Worm (Caenorhabditis elegans) whole organism, L4 larva: ENCODE results near the gene wdr-48.
A peak's percentile ranks its signal among the peaks of the same experiment; 100 is the strongest.

Source experiments
- D1046.2 ChIP-seq: fragments of 200-800 bp; sonication (Bioruptor generic); IDR thresholded peaks from 2 replicates; pipeline ENCODE4 v1.3.6; 2022; ENCODE audit warnings: missing genetic modification characterization, missing compliant biosample characterization
- F10B5.3 ChIP-seq: sonication (generic microtip); optimal IDR thresholded peaks from 2 replicates; lab custom pipeline; 2016; ENCODE audit warnings: mild to moderate bottlenecking, missing genetic modification characterization, missing compliant biosample characterization
- F37D6.2 ChIP-seq: sonication (generic microtip); optimal IDR thresholded peaks from 2 replicates; lab custom pipeline; 2016; ENCODE audit warnings: mild to moderate bottlenecking, missing genetic modification characterization, missing compliant biosample characterization
- F44E2.7 ChIP-seq: fragments of 200-800 bp; sonication (Bioruptor generic); IDR thresholded peaks from 2 replicates; pipeline ENCODE4 v2.1.2; 2022; ENCODE audit warnings: missing genetic modification characterization, missing compliant biosample characterization
- R02D3.7 ChIP-seq: fragments of 150-350 bp; sonication (generic microtip); optimal IDR thresholded peaks from 3 replicates; lab custom pipeline; 2014; ENCODE audit warnings: missing biosample characterization, missing genetic modification characterization
- T26A8.4 ChIP-seq: fragments of 200-800 bp; sonication (Bioruptor generic); IDR thresholded peaks from 2 replicates; pipeline ENCODE4 v1.3.6; 2022; ENCODE audit warnings: missing genetic modification characterization, missing compliant biosample characterization
- Y48G9A.11 ChIP-seq: fragments of 200-800 bp; sonication (Bioruptor generic); IDR thresholded peaks from 2 replicates; pipeline ENCODE4 v1.3.6; 2022; ENCODE audit warnings: missing genetic modification reagents, missing genetic modification characterization, missing compliant biosample characterization
- aha-1 ChIP-seq: fragments of 150-350 bp; peaks from one replicate; lab custom pipeline; 2014; ENCODE audit warnings: missing biosample characterization, missing genetic modification characterization
- attf-4 ChIP-seq: sonication (generic microtip); optimal IDR thresholded peaks from 3 replicates; lab custom pipeline; 2017; ENCODE audit warnings: missing biosample characterization, missing genetic modification characterization
- ceh-20 ChIP-seq: fragments of 200-800 bp; sonication (Bioruptor generic); IDR thresholded peaks from 2 replicates; pipeline ENCODE4 v1.3.6; 2022; ENCODE audit warnings: missing genetic modification reagents, missing genetic modification characterization, missing compliant biosample characterization
- cey-2 ChIP-seq: sonication (generic microtip); optimal IDR thresholded peaks from 3 replicates; lab custom pipeline; 2017; ENCODE audit warnings: missing genetic modification characterization, mild to moderate bottlenecking, missing compliant biosample characterization, antibody characterized with exemption, borderline replicate concordance; ENCODE audit not compliant: insufficient read depth
- daf-16 ChIP-seq, 3 experiments: sonication (generic microtip); optimal IDR thresholded peaks; 2 replicates each; lab custom pipeline; 2016 to 2017; ENCODE audit warnings: missing genetic modification characterization in 3 of 3, missing genetic modification reagents in 3 of 3, mild to moderate bottlenecking in 2 of 3, missing compliant biosample characterization in 2 of 3, missing biosample characterization in 1 of 3, moderate library complexity in 1 of 3
- dmd-6 ChIP-seq: fragments of 200-800 bp; sonication (Bioruptor generic); IDR thresholded peaks from 2 replicates; pipeline ENCODE4 v1.3.6; 2022; ENCODE audit warnings: missing genetic modification reagents, missing genetic modification characterization, missing compliant biosample characterization
- dmd-9 ChIP-seq: fragments of 200-800 bp; sonication (Bioruptor generic); IDR thresholded peaks from 2 replicates; pipeline ENCODE4 v1.3.6; 2022; ENCODE audit warnings: missing genetic modification reagents, missing genetic modification characterization, missing compliant biosample characterization
- dpl-1 ChIP-seq: fragments of 150-350 bp; optimal IDR thresholded peaks from 2 replicates; lab custom pipeline; 2014; ENCODE audit warnings: missing biosample characterization, missing genetic modification reagents, missing genetic modification characterization
- dve-1 ChIP-seq: sonication (generic microtip); optimal IDR thresholded peaks from 2 replicates; lab custom pipeline; 2017; ENCODE audit warnings: antibody characterized with exemption, mild to moderate bottlenecking, missing genetic modification characterization, missing compliant biosample characterization; ENCODE audit not compliant: insufficient read depth
- egl-43 ChIP-seq: fragments of 200-800 bp; sonication (Bioruptor generic); IDR thresholded peaks from 2 replicates; pipeline ENCODE4 v1.3.6; 2022; ENCODE audit warnings: missing genetic modification reagents, missing genetic modification characterization, missing compliant biosample characterization
- fkh-10 ChIP-seq: fragments of 150-350 bp; optimal IDR thresholded peaks from 2 replicates; lab custom pipeline; 2014; ENCODE audit warnings: missing biosample characterization, missing genetic modification reagents, missing genetic modification characterization
- hlh-11 ChIP-seq: fragments of 200-800 bp; sonication (Bioruptor generic); optimal IDR thresholded peaks from 2 replicates; lab custom pipeline; 2018; ENCODE audit warnings: mild to moderate bottlenecking, missing genetic modification characterization, missing compliant biosample characterization
- hlh-30 ChIP-seq: sonication (generic microtip); optimal IDR thresholded peaks from 2 replicates; lab custom pipeline; 2017; ENCODE audit warnings: antibody characterized with exemption, mild to moderate bottlenecking, missing genetic modification characterization, missing compliant biosample characterization; ENCODE audit not compliant: insufficient read depth
- lin-13 ChIP-seq: fragments of 150-350 bp; optimal IDR thresholded peaks from 2 replicates; lab custom pipeline; 2014; ENCODE audit warnings: missing biosample characterization, missing genetic modification reagents, missing genetic modification characterization
- lin-15B ChIP-seq: fragments of 150-350 bp; sonication (generic microtip); optimal IDR thresholded peaks from 3 replicates; lab custom pipeline; 2014; ENCODE audit warnings: missing biosample characterization, missing genetic modification characterization
- lin-38 ChIP-seq: fragments of 200-800 bp; sonication (Bioruptor generic); IDR thresholded peaks from 2 replicates; pipeline ENCODE4 v1.3.6; 2022; ENCODE audit warnings: missing genetic modification reagents, missing genetic modification characterization, missing compliant biosample characterization
- lin-39 ChIP-seq: fragments of 150-350 bp; optimal IDR thresholded peaks from 2 replicates; lab custom pipeline; 2014; ENCODE audit warnings: missing biosample characterization, missing genetic modification reagents, missing genetic modification characterization
- lsy-2 ChIP-seq, 2 experiments: fragments of 150-350 bp in 1 of 2; sonication (generic microtip) in 1 of 2; optimal IDR thresholded peaks; 2 replicates each; lab custom pipeline; 2014 to 2017; ENCODE audit warnings: missing biosample characterization in 2 of 2, missing genetic modification characterization in 2 of 2
- madf-9 ChIP-seq: fragments of 200-800 bp; sonication (Bioruptor generic); conservative IDR thresholded peaks from 2 replicates; pipeline ENCODE4 v1.3.6; 2022; ENCODE audit warnings: missing genetic modification reagents, missing genetic modification characterization, missing compliant biosample characterization
- mep-1 ChIP-seq: fragments of 150-350 bp; sonication (generic microtip); optimal IDR thresholded peaks from 3 replicates; lab custom pipeline; 2014; ENCODE audit warnings: missing biosample characterization, missing genetic modification characterization
- mes-2 ChIP-seq: sonication (generic microtip); optimal IDR thresholded peaks from 2 replicates; lab custom pipeline; 2016; ENCODE audit warnings: missing genotype, mild to moderate bottlenecking, missing genetic modification characterization, missing compliant biosample characterization; ENCODE audit not compliant: poor library complexity, severe bottlenecking
- mxl-3 ChIP-seq: fragments of 200-800 bp; sonication (Bioruptor generic); optimal IDR thresholded peaks from 2 replicates; lab custom pipeline; 2018; ENCODE audit warnings: mild to moderate bottlenecking, missing genetic modification characterization, missing compliant biosample characterization
- nhr-102 ChIP-seq: sonication (generic microtip); optimal IDR thresholded peaks from 2 replicates; lab custom pipeline; 2016; ENCODE audit warnings: mild to moderate bottlenecking, missing genetic modification characterization, moderate library complexity, missing compliant biosample characterization
- nhr-11 ChIP-seq: fragments of 150-350 bp; optimal IDR thresholded peaks from 2 replicates; lab custom pipeline; 2014; ENCODE audit warnings: missing biosample characterization, missing genetic modification characterization
- nhr-28 ChIP-seq: fragments of 150-350 bp; optimal IDR thresholded peaks from 2 replicates; lab custom pipeline; 2014; ENCODE audit warnings: missing biosample characterization, missing genetic modification characterization
- nhr-48 ChIP-seq: sonication (generic microtip); optimal IDR thresholded peaks from 2 replicates; lab custom pipeline; 2016; ENCODE audit warnings: mild to moderate bottlenecking, missing genetic modification characterization, missing compliant biosample characterization
- nhr-6 ChIP-seq: fragments of 150-350 bp; optimal IDR thresholded peaks from 2 replicates; lab custom pipeline; 2014; ENCODE audit warnings: missing biosample characterization, missing genetic modification characterization
- pha-4 ChIP-seq, 2 experiments: fragments of 150-350 bp in 1 of 2; fragments of 200-800 bp in 1 of 2; sonication (Bioruptor generic) in 1 of 2; IDR thresholded peaks in 1 of 2; optimal IDR thresholded peaks in 1 of 2; 2 replicates each; pipeline versions ENCODE4 v1.3.6 to Lab custom; 2014 to 2022; ENCODE audit warnings: missing genetic modification characterization in 2 of 2, missing genetic modification reagents in 2 of 2, missing biosample characterization in 1 of 2, missing compliant biosample characterization in 1 of 2
- php-3 ChIP-seq: fragments of 200-800 bp; sonication (Bioruptor generic); IDR thresholded peaks from 2 replicates; pipeline ENCODE4 v1.3.6; 2022; ENCODE audit warnings: missing genetic modification reagents, missing genetic modification characterization, missing compliant biosample characterization
- pqm-1 ChIP-seq: sonication (generic microtip); optimal IDR thresholded peaks from 2 replicates; lab custom pipeline; 2017; ENCODE audit warnings: missing biosample characterization, missing genetic modification characterization
- rbr-2 ChIP-seq: sonication (generic microtip); optimal IDR thresholded peaks from 2 replicates; lab custom pipeline; 2016; ENCODE audit warnings: missing genotype, missing genetic modification characterization, missing compliant biosample characterization
- spr-3 ChIP-seq: fragments of 200-800 bp; sonication (Bioruptor generic); optimal IDR thresholded peaks from 2 replicates; lab custom pipeline; 2018; ENCODE audit warnings: mild to moderate bottlenecking, missing genetic modification characterization, missing compliant biosample characterization
- unc-130 ChIP-seq: sonication (generic microtip); optimal IDR thresholded peaks from 2 replicates; lab custom pipeline; 2016; ENCODE audit warnings: missing genetic modification reagents, missing genetic modification characterization, missing compliant biosample characterization
- unc-62 ChIP-seq, 3 experiments: fragments of 150-350 bp in 1 of 3; sonication (generic microtip); optimal IDR thresholded peaks in 2 of 3; peaks in 1 of 3; 1 replicate in 1 of 3; 2 replicates in 2 of 3; lab custom pipeline; 2014 to 2017; ENCODE audit warnings: missing biosample characterization in 3 of 3, missing genetic modification characterization in 3 of 3, missing genetic modification reagents in 3 of 3, missing genotype in 1 of 3
- zfp-2 ChIP-seq: sonication (generic microtip); optimal IDR thresholded peaks from 2 replicates; lab custom pipeline; 2016; ENCODE audit warnings: mild to moderate bottlenecking, missing genetic modification characterization, missing compliant biosample characterization
- zip-2 ChIP-seq: fragments of 150-350 bp; optimal IDR thresholded peaks from 2 replicates; lab custom pipeline; 2014; ENCODE audit warnings: missing biosample characterization, missing genetic modification characterization
- ztf-7 ChIP-seq: fragments of 150-350 bp; optimal IDR thresholded peaks from 2 replicates; lab custom pipeline; 2014; ENCODE audit warnings: missing biosample characterization, missing genetic modification characterization

The wdr-48 gene

DNA sequence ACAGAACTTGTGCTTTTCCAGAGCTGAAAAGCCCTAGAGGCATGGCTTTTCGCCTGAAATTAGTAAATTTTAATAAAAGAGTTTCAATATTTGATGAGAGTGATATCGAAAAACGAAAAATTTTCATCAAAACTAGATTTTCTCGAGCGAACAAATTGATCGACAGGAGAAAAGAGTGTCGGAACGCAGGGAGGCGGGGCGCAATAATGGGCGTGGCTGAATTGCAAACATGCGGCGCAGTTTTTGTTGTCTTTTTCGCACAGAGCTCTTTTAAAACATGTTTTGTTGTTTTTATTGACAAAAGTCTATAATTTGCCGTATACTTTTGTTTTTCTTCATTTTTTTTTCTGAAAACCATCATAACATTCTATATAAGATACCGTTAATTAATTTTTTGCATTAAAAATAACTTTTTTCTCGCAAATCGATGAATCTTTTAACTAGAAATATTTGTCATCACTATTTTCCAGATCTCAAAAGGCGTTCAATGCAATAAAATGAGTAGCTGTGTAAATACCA, at the start of gene wdr-48, which contains the start of gene sel-5:
TSS of gene wdr-48 (plus strand) at position 469 of the 519 bp plus-strand sequence.
TSS of gene sel-5 (minus strand) at position 53 of the 519 bp plus-strand sequence.
- TF ChIP-seq rbr-2 (peak; percentile 5), unc-62 (GFP tag; optimal IDR thresholded peaks at IDR 0.05 in 1 of 2; lab: Kevin White, UChicago) (no peak), unc-62 (tag; optimal IDR thresholded peaks at IDR 0.05; lab: Kevin White, UChicago) (no peak), cey-2 (tag; lab: Kevin White, UChicago) (no peak), pqm-1 (no peak), F44E2.7 (GFP tag; lab: Robert Waterston, UW) (no peak), dve-1 (peak; percentile 25), hlh-30 (tag; lab: Kevin White, UChicago) (peak; percentile 28), mep-1 (tag; lab: Kevin White, UChicago) (peak; percentile 55), pha-4 (GFP tag; IDR thresholded peaks at IDR 0.05; lab: Robert Waterston, UW) (no peak), pha-4 (tag; optimal IDR thresholded peaks at IDR 0.05; lab: Kevin White, UChicago) (peak; percentile 1), mes-2 (tag; lab: Kevin White, UChicago) (peak; percentile 66), lsy-2 (tag; optimal IDR thresholded peaks at IDR 0.05; lab: Kevin White, UChicago) (peak in 1 of 2 experiments; percentile 62), nhr-28 (tag; lab: Kevin White, UChicago) (peak; percentile 38), lin-15B (tag; lab: Kevin White, UChicago) (no peak), dpl-1 (GFP tag; lab: Kevin White, UChicago) (peak; percentile 47), attf-4 (tag; lab: Kevin White, UChicago) (no peak), daf-16 (GFP tag; optimal IDR thresholded peaks at IDR 0.05; lab: Kevin White, UChicago) (no peak), daf-16 (tag; optimal IDR thresholded peaks at IDR 0.05; lab: Kevin White, UChicago) (peak; percentile 33), zip-2 (no peak), nhr-6 (tag; lab: Kevin White, UChicago) (peak; percentile 22), lin-13 (no peak)

DNA sequence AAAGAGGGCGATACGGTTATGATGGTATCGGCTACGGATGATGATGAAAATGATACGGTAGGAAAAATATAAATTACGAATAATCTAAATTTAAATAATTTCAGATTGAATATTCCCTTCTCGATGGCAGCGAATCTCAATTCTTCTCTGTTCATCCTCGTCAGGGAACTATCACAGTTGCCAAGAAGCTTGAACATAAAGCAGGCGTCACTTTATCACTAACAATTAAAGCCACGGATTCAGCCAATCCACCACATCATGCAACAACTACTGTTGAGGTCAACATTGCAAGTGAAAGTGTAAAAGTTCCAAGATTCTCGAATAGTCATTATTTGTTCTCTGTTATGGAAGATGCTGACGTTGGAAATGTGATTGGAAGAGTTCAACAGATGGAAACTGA, 47.7 kb upstream of the wdr-48 start:
- TF ChIP-seq attf-4 (tag; lab: Kevin White, UChicago): no peak
- TF ChIP-seq nhr-48: no peak
- TF ChIP-seq egl-43: no peak
- TF ChIP-seq zfp-2: no peak
- no peak for TF ChIP-seq zip-2
- TF ChIP-seq lin-38 (GFP tag; lab: Robert Waterston, UW): no peak
- TF ChIP-seq unc-62 (GFP tag; optimal IDR thresholded peaks at IDR 0.05 in 1 of 2; lab: Kevin White, UChicago): peak in 1 of 2 experiments; percentile 90
- no peak for TF ChIP-seq unc-62 (tag; optimal IDR thresholded peaks at IDR 0.05; lab: Kevin White, UChicago)

DNA sequence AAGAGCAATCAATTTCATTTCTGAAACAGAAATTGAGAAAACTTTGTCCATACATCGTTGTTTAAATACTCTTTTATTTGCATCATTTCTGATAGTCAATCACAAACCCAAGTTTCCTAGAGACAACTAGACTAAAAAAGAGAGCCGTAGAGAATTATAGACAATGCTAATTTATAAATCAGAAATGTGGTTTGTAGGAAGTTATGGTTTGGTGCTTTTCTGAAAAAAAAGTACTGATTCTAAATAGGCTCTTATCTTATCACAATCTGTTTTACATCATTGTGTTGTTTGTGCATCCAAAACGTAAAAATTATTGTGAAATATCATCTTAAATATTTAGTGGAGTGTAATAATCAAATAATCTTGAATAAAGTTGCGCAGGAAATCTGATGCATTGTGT, 38.0 kb upstream of the wdr-48 start, which contains the start of gene ugt-62:
TSS of gene ugt-62 (minus strand) at position 20 of the 400 bp plus-strand sequence.
- no peak for TF ChIP-seq fkh-10 (GFP tag; lab: Kevin White, UChicago)
- peak; percentile 9 for TF ChIP-seq mes-2 (tag; lab: Kevin White, UChicago)
- no peak for TF ChIP-seq lin-13
- no peak for TF ChIP-seq F37D6.2
- TF ChIP-seq daf-16 (GFP tag; optimal IDR thresholded peaks at IDR 0.05; lab: Kevin White, UChicago): no peak
- peak; percentile 86 for TF ChIP-seq daf-16 (tag; optimal IDR thresholded peaks at IDR 0.05; lab: Kevin White, UChicago)
- no peak for TF ChIP-seq aha-1 (tag; lab: Kevin White, UChicago)
- TF ChIP-seq madf-9 (GFP tag; lab: Robert Waterston, UW): no peak
- TF ChIP-seq dve-1: peak; percentile 82
- TF ChIP-seq php-3 (GFP tag; lab: Robert Waterston, UW): peak; percentile 71
- TF ChIP-seq nhr-11 (tag; lab: Kevin White, UChicago): no peak
- no peak for TF ChIP-seq unc-130
- peak; percentile 89 for TF ChIP-seq nhr-28 (tag; lab: Kevin White, UChicago)
- peak; percentile 76 for TF ChIP-seq hlh-11 (tag; lab: Kevin White, UChicago)
- peak; percentile 84 for TF ChIP-seq dmd-6 (GFP tag; lab: Robert Waterston, UW)
- peak; percentile 26 for TF ChIP-seq nhr-102 (tag; lab: Kevin White, UChicago)
- no peak for TF ChIP-seq R02D3.7 (tag; lab: Kevin White, UChicago)
- TF ChIP-seq ceh-20 (GFP tag; lab: Robert Waterston, UW): no peak
- TF ChIP-seq F10B5.3 (tag; lab: Kevin White, UChicago): no peak
- TF ChIP-seq D1046.2 (GFP tag; lab: Robert Waterston, UW): no peak
- no peak for TF ChIP-seq spr-3 (GFP tag; lab: Kevin White, UChicago)
- TF ChIP-seq T26A8.4 (GFP tag; lab: Robert Waterston, UW): no peak
- no peak for TF ChIP-seq lin-39 (tag; lab: Kevin White, UChicago)
- TF ChIP-seq zip-2: no peak
- TF ChIP-seq mxl-3 (GFP tag; lab: Kevin White, UChicago): no peak
- no peak for TF ChIP-seq ztf-7 (tag; lab: Kevin White, UChicago)
- no peak for TF ChIP-seq Y48G9A.11 (GFP tag; lab: Robert Waterston, UW)
- peak; percentile 99 for TF ChIP-seq pqm-1
- TF ChIP-seq nhr-48: peak; percentile 57
- no peak for TF ChIP-seq dmd-9
- TF ChIP-seq nhr-6 (tag; lab: Kevin White, UChicago): no peak
